Fruit fly (Drosophila melanogaster) whole organism, embryonic: ENCODE measurements around the gene CG33986.

ENCODE experiments used
- BEAF-32 ChIP-seq: fragments of 200-800 bp; sonication (Bioruptor generic); optimal IDR thresholded peaks from 3 replicates; lab custom pipeline; 2017; ENCODE audit warnings: missing biosample characterization, missing genetic modification characterization, mild to moderate bottlenecking, moderate library complexity, missing genetic modification reagents
- Bdp1 ChIP-seq: fragments of 200-800 bp; sonication (Bioruptor generic); optimal IDR thresholded peaks from 3 replicates; lab custom pipeline; 2016; ENCODE audit warnings: missing biosample characterization, missing genetic modification characterization
- CG11504 ChIP-seq: fragments of 200-800 bp; sonication (Bioruptor generic); optimal IDR thresholded peaks from 3 replicates; lab custom pipeline; 2019; ENCODE audit warnings: missing biosample characterization, mild to moderate bottlenecking, missing genetic modification characterization, moderate library complexity
- CG11695 ChIP-seq: fragments of 200-800 bp; sonication (Bioruptor generic); IDR thresholded peaks from 3 replicates; pipeline ENCODE4 v1.3.6; 2022; ENCODE audit warnings: missing biosample characterization, missing genetic modification characterization
- CG12744 ChIP-seq: fragments of 200-800 bp; sonication (Bioruptor generic); optimal IDR thresholded peaks from 2 replicates; lab custom pipeline; 2016; ENCODE audit warnings: missing biosample characterization, missing genetic modification characterization
- CG12942 ChIP-seq: fragments of 200-800 bp; sonication (Bioruptor generic); optimal IDR thresholded peaks from 3 replicates; lab custom pipeline; 2016; ENCODE audit warnings: missing biosample characterization, missing genetic modification characterization
- CG13287 ChIP-seq: fragments of 200-800 bp; sonication (Bioruptor generic); IDR thresholded peaks from 2 replicates; pipeline ENCODE4 v1.3.6; 2022; ENCODE audit warnings: missing biosample characterization, missing genetic modification characterization; ENCODE audit not compliant: partially characterized antibody
- CG2199 ChIP-seq: fragments of 200-800 bp; sonication (Bioruptor generic); IDR thresholded peaks from 3 replicates; pipeline ENCODE4 v1.3.6; 2022; ENCODE audit warnings: missing biosample characterization, missing genetic modification characterization
- CG30431 ChIP-seq: fragments of 200-800 bp; sonication (Bioruptor generic); optimal IDR thresholded peaks from 2 replicates; lab custom pipeline; 2017; ENCODE audit warnings: missing biosample characterization, missing genetic modification characterization
- CG3163 ChIP-seq: fragments of 200-800 bp; sonication (Bioruptor generic); optimal IDR thresholded peaks from 3 replicates; lab custom pipeline; 2016; ENCODE audit warnings: missing biosample characterization, missing genetic modification characterization
- CG34376 ChIP-seq: fragments of 200-800 bp; sonication (Bioruptor generic); optimal IDR thresholded peaks from 2 replicates; lab custom pipeline; 2018; ENCODE audit warnings: missing biosample characterization, mild to moderate bottlenecking, missing genetic modification characterization
- CG34422 ChIP-seq: fragments of 200-800 bp; sonication (Bioruptor generic); IDR thresholded peaks from 3 replicates; pipeline ENCODE4 v1.3.6; 2022; ENCODE audit warnings: missing biosample characterization, missing genetic modification characterization
- CG43689 ChIP-seq: fragments of 200-800 bp; sonication (Bioruptor generic); IDR thresholded peaks from 2 replicates; pipeline ENCODE4 v1.3.6; 2022; ENCODE audit warnings: missing biosample characterization, missing genetic modification characterization
- CG6689 ChIP-seq: fragments of 200-800 bp; sonication (Bioruptor generic); IDR thresholded peaks from 2 replicates; pipeline ENCODE4 v1.3.6; 2022; ENCODE audit warnings: missing biosample characterization, missing genetic modification characterization
- CG9727 ChIP-seq: fragments of 200-800 bp; sonication (Bioruptor generic); optimal IDR thresholded peaks from 3 replicates; lab custom pipeline; 2017; ENCODE audit warnings: missing biosample characterization, mild to moderate bottlenecking, missing genetic modification characterization
- Dll ChIP-seq: fragments of 200-800 bp; sonication (Bioruptor generic); IDR thresholded peaks from 4 replicates; pipeline ENCODE4 v1.3.6; 2022; ENCODE audit warnings: missing biosample characterization, missing genetic modification characterization; ENCODE audit not compliant: partially characterized antibody
- Fer1 ChIP-seq: fragments of 200-800 bp; sonication (Bioruptor generic); optimal IDR thresholded peaks from 2 replicates; lab custom pipeline; 2017; ENCODE audit warnings: missing biosample characterization, mild to moderate bottlenecking, missing genetic modification characterization
- HLH4C ChIP-seq: fragments of 200-800 bp; sonication (Bioruptor generic); IDR thresholded peaks from 3 replicates; pipeline ENCODE4 v1.3.6; 2022; ENCODE audit warnings: missing biosample characterization, missing genetic modification characterization; ENCODE audit not compliant: partially characterized antibody
- MTF-1 ChIP-seq: fragments of 200-800 bp; sonication (Bioruptor generic); optimal IDR thresholded peaks from 2 replicates; lab custom pipeline; 2018; ENCODE audit warnings: missing biosample characterization, mild to moderate bottlenecking, missing genetic modification characterization, borderline replicate concordance
- Side ChIP-seq: fragments of 200-800 bp; sonication (Bioruptor generic); optimal IDR thresholded peaks from 2 replicates; lab custom pipeline; 2016; ENCODE audit warnings: missing biosample characterization, missing genetic modification characterization
- Tbp ChIP-seq: fragments of >200 bp; optimal IDR thresholded peaks from 2 replicates; lab custom pipeline; 2018; ENCODE audit warnings: missing biosample characterization, missing genetic modification characterization
- Vsx1 ChIP-seq: fragments of 200-800 bp; sonication (Bioruptor generic); optimal IDR thresholded peaks from 2 replicates; lab custom pipeline; 2017; ENCODE audit warnings: missing biosample characterization, mild to moderate bottlenecking, missing genetic modification characterization, missing genetic modification reagents
- al ChIP-seq: fragments of 200-800 bp; sonication (Bioruptor generic); IDR thresholded peaks from 2 replicates; pipeline ENCODE4 v1.3.6; 2022; ENCODE audit warnings: missing biosample characterization, missing genetic modification characterization
- bsh ChIP-seq, 2 experiments: fragments of 200-800 bp; sonication (Bioruptor generic); optimal IDR thresholded peaks; 2 replicates each; lab custom pipeline; 2017 to 2018; ENCODE audit warnings: mild to moderate bottlenecking in 2 of 2, missing biosample characterization in 2 of 2, missing genetic modification characterization in 2 of 2, moderate library complexity in 1 of 2
- cas ChIP-seq: fragments of 200-800 bp; sonication (Bioruptor generic); IDR thresholded peaks from 2 replicates; pipeline ENCODE4 v1.3.6; 2022; ENCODE audit warnings: missing biosample characterization, missing genetic modification characterization
- caup ChIP-seq: fragments of 200-800 bp; sonication (Bioruptor generic); optimal IDR thresholded peaks from 3 replicates; lab custom pipeline; 2017; ENCODE audit warnings: missing biosample characterization, mild to moderate bottlenecking, missing genetic modification characterization, moderate library complexity; ENCODE audit not compliant: severe bottlenecking
- chinmo ChIP-seq: fragments of 200-800 bp; sonication (Bioruptor generic); IDR thresholded peaks from 4 replicates; pipeline ENCODE4 v1.3.6; 2022; ENCODE audit warnings: missing biosample characterization, missing genetic modification characterization; ENCODE audit not compliant: partially characterized antibody
- chm ChIP-seq: fragments of 200-800 bp; sonication (Bioruptor generic); IDR thresholded peaks from 2 replicates; pipeline ENCODE4 v1.3.6; 2022; ENCODE audit warnings: missing biosample characterization, missing genetic modification characterization
- chn ChIP-seq: fragments of 200-800 bp; sonication (Bioruptor generic); optimal IDR thresholded peaks from 2 replicates; lab custom pipeline; 2016; ENCODE audit warnings: missing biosample characterization, missing genetic modification characterization
- crp ChIP-seq, 2 experiments: fragments of 200-800 bp; sonication (Bioruptor generic); optimal IDR thresholded peaks; 2 replicates in 1 of 2; 3 replicates in 1 of 2; lab custom pipeline; 2017; ENCODE audit warnings: missing biosample characterization in 2 of 2, missing genetic modification characterization in 2 of 2, mild to moderate bottlenecking in 1 of 2, moderate library complexity in 1 of 2
- da ChIP-seq: fragments of 200-800 bp; sonication (Bioruptor generic); optimal IDR thresholded peaks from 2 replicates; lab custom pipeline; 2016; ENCODE audit warnings: missing biosample characterization, missing genetic modification characterization
- dmrt11E ChIP-seq: fragments of 200-800 bp; sonication (Bioruptor generic); optimal IDR thresholded peaks from 3 replicates; lab custom pipeline; 2018; ENCODE audit warnings: missing biosample characterization, mild to moderate bottlenecking, missing genetic modification characterization, moderate library complexity
- ftz-f1 ChIP-seq: fragments of 200-800 bp; sonication (Bioruptor generic); optimal IDR thresholded peaks from 2 replicates; lab custom pipeline; 2016; ENCODE audit warnings: missing biosample characterization, missing genetic modification characterization
- hb ChIP-seq: fragments of 200-800 bp; sonication (Bioruptor generic); IDR thresholded peaks from 3 replicates; pipeline ENCODE4 v1.3.6; 2022; ENCODE audit warnings: missing biosample characterization, missing genetic modification characterization; ENCODE audit not compliant: partially characterized antibody
- klu ChIP-seq: fragments of 200-800 bp; sonication (Bioruptor generic); IDR thresholded peaks from 2 replicates; pipeline ENCODE4 v1.3.6; 2022; ENCODE audit warnings: missing biosample characterization, missing genetic modification characterization
- kni ChIP-seq: fragments of 200-800 bp; sonication (Bioruptor generic); optimal IDR thresholded peaks from 3 replicates; lab custom pipeline; 2017; ENCODE audit warnings: mild to moderate bottlenecking, missing biosample characterization, missing genetic modification reagents, missing genetic modification characterization
- lola ChIP-seq, 3 experiments: fragments of >200 bp in 2 of 3; fragments of 200-800 bp in 1 of 3; sonication (Bioruptor generic) in 1 of 3; optimal IDR thresholded peaks; 2 replicates each; lab custom pipeline; 2017 to 2019; ENCODE audit warnings: missing biosample characterization in 3 of 3, missing genetic modification characterization in 3 of 3, mild to moderate bottlenecking in 1 of 3, moderate library complexity in 1 of 3
- mld ChIP-seq: fragments of 200-800 bp; sonication (Bioruptor generic); IDR thresholded peaks from 3 replicates; pipeline ENCODE4 v1.3.6; 2022; ENCODE audit warnings: missing biosample characterization, missing genetic modification characterization; ENCODE audit not compliant: partially characterized antibody
- nerfin-2 ChIP-seq: fragments of 200-800 bp; sonication (Bioruptor generic); IDR thresholded peaks from 2 replicates; pipeline ENCODE4 v1.3.6; 2022; ENCODE audit warnings: missing biosample characterization, missing genetic modification characterization; ENCODE audit not compliant: partially characterized antibody
- pho ChIP-seq: fragments of 200-800 bp; sonication (Bioruptor generic); optimal IDR thresholded peaks from 2 replicates; lab custom pipeline; 2016; ENCODE audit warnings: missing biosample characterization, missing genetic modification characterization
- rib ChIP-seq: fragments of 200-800 bp; sonication (Bioruptor generic); IDR thresholded peaks from 2 replicates; pipeline ENCODE4 v1.3.6; 2022; ENCODE audit warnings: missing biosample characterization, missing genetic modification characterization
- run ChIP-seq: fragments of 200-800 bp; sonication (Bioruptor generic); optimal IDR thresholded peaks from 3 replicates; lab custom pipeline; 2018; ENCODE audit warnings: missing biosample characterization, mild to moderate bottlenecking, missing genetic modification characterization
- scrt ChIP-seq: fragments of 200-800 bp; sonication (Bioruptor generic); optimal IDR thresholded peaks from 2 replicates; lab custom pipeline; 2018; ENCODE audit warnings: missing biosample characterization, mild to moderate bottlenecking, missing genetic modification characterization, moderate library complexity
- sens-2 ChIP-seq: fragments of 200-800 bp; sonication (Bioruptor generic); IDR thresholded peaks from 2 replicates; pipeline ENCODE4 v1.3.6; 2022; ENCODE audit warnings: missing biosample characterization, missing genetic modification characterization
- seq ChIP-seq: fragments of 200-800 bp; sonication (Bioruptor generic); IDR thresholded peaks from 2 replicates; pipeline ENCODE4 v1.3.6; 2022; ENCODE audit warnings: missing biosample characterization, missing genetic modification characterization
- slp2 ChIP-seq: fragments of 200-800 bp; sonication (Bioruptor generic); optimal IDR thresholded peaks from 2 replicates; lab custom pipeline; 2016; ENCODE audit warnings: missing biosample characterization, missing genetic modification characterization
- sug ChIP-seq: fragments of 200-800 bp; optimal IDR thresholded peaks from 2 replicates; lab custom pipeline; 2019; ENCODE audit warnings: missing biosample characterization, mild to moderate bottlenecking, missing genetic modification characterization, moderate library complexity
- tna ChIP-seq: fragments of 200-800 bp; sonication (Bioruptor generic); IDR thresholded peaks from 2 replicates; pipeline ENCODE4 v1.3.6; 2022; ENCODE audit warnings: missing biosample characterization, missing genetic modification characterization; ENCODE audit not compliant: partially characterized antibody
- wek ChIP-seq: fragments of 200-800 bp; sonication (Bioruptor generic); optimal IDR thresholded peaks from 3 replicates; lab custom pipeline; 2018; ENCODE audit warnings: missing biosample characterization, mild to moderate bottlenecking, missing genetic modification characterization, moderate library complexity

The CG33986 gene

DNA sequence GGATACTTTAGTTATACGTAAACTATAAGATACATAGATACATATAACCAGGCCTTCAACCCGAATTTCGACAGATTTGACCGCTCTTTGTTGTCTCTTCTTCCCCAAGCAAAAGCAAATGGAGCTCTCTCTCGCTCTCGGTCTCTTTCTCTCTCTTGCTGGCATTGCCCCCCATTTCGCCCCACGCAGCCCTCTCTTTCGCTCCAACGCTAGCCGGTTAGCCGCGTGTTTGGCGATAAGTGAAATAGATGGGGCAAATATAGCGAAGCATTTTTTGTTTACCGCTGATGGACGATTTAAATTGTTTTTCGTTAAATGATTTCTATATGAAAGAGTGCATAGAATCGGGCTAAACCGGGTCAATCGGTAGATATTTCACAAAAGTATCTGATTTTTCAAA is 10.6 kb downstream of the CG33986 start (continued):
- TF ChIP-seq mld (GFP tag; lab: Robert Waterston, UW) = no peak
- TF ChIP-seq run (tag; lab: Kevin White, UChicago) = no peak
- peak; percentile 84 for TF ChIP-seq chn (GFP tag; lab: Kevin White, UChicago)
- TF ChIP-seq scrt (GFP tag; lab: Kevin White, UChicago) = peak; percentile 21
- peak; percentile 87 for TF ChIP-seq rib (GFP tag; lab: Robert Waterston, UW)
- peak; percentile 40; the same call in 1 of the 3 replicates for TF ChIP-seq CG2199 (GFP tag; lab: Robert Waterston, UW)
- TF ChIP-seq caup (GFP tag; lab: Kevin White, UChicago) = no peak
- TF ChIP-seq sug (tag; lab: Kevin White, UChicago) = peak; percentile 66
- TF ChIP-seq klu (GFP tag; lab: Robert Waterston, UW) = no peak
- no peak for TF ChIP-seq Tbp (GFP tag; lab: Kevin White, UChicago)
- TF ChIP-seq hb (GFP tag; lab: Robert Waterston, UW) = no peak
- TF ChIP-seq Side (GFP tag; lab: Kevin White, UChicago) = peak; percentile 11
- peak; percentile 11; the same call in 1 of the 2 replicates for TF ChIP-seq tna (GFP tag; lab: Robert Waterston, UW)
- TF ChIP-seq Dll (GFP tag; lab: Robert Waterston, UW) = peak; percentile 61
- TF ChIP-seq CG34376 (GFP tag; lab: Kevin White, UChicago) = peak; percentile 48
- TF ChIP-seq CG11695 (GFP tag; lab: Robert Waterston, UW) = peak; percentile 26; the same call in 1 of the 3 replicates
- TF ChIP-seq CG6689 (GFP tag; lab: Robert Waterston, UW) = no peak
- TF ChIP-seq cas (GFP tag; lab: Robert Waterston, UW) = no peak
- TF ChIP-seq CG30431 (GFP tag; lab: Kevin White, UChicago) = no peak
- no peak for TF ChIP-seq BEAF-32 (GFP tag; lab: Kevin White, UChicago)
- no peak for TF ChIP-seq pho (GFP tag; lab: Kevin White, UChicago)
- TF ChIP-seq chinmo (GFP tag; lab: Robert Waterston, UW) = peak; percentile 82; the same call in 3 of the 4 replicates
- TF ChIP-seq CG12744 (GFP tag; lab: Kevin White, UChicago) = no peak
- no peak for TF ChIP-seq nerfin-2 (GFP tag; lab: Robert Waterston, UW)
- TF ChIP-seq MTF-1 (GFP tag; lab: Kevin White, UChicago) = peak; percentile 13
- TF ChIP-seq lola (GFP tag; optimal IDR thresholded peaks at IDR 0.05; lab: Kevin White, UChicago) = no peak
- no peak for TF ChIP-seq sens-2
- 0 out of 3 replicates have a peak, but pooled peaks have one; percentile 7 for TF ChIP-seq HLH4C (GFP tag; lab: Robert Waterston, UW)
- TF ChIP-seq wek = peak; percentile 50
- no peak for TF ChIP-seq CG43689 (GFP tag; lab: Robert Waterston, UW)
- peak; percentile 94; the same call in 2 of the 3 replicates for TF ChIP-seq CG34422 (GFP tag; lab: Robert Waterston, UW)
- peak; percentile 22; the same call in 1 of the 2 replicates for TF ChIP-seq chm (GFP tag; lab: Robert Waterston, UW)
- TF ChIP-seq CG13287 = peak; percentile 68
- TF ChIP-seq ftz-f1 = peak; percentile 86
- no peak for TF ChIP-seq CG9727 (GFP tag; lab: Kevin White, UChicago)
- TF ChIP-seq CG11504 (tag; lab: Kevin White, UChicago) = no peak
- TF ChIP-seq crp (GFP tag; optimal IDR thresholded peaks at IDR 0.05; lab: Kevin White, UChicago) = peak in 1 of 2 experiments; percentile 20
- peak in 1 of 2 experiments; percentile 34 for TF ChIP-seq bsh (GFP tag; optimal IDR thresholded peaks at IDR 0.05; lab: Kevin White, UChicago)
- TF ChIP-seq CG12942 (GFP tag; lab: Kevin White, UChicago) = no peak
- TF ChIP-seq al (GFP tag; lab: Robert Waterston, UW) = no peak
- peak; percentile 88 for TF ChIP-seq CG3163 (GFP tag; lab: Kevin White, UChicago)
- TF ChIP-seq da (GFP tag; lab: Kevin White, UChicago) = no peak
- no peak for TF ChIP-seq dmrt11E
- TF ChIP-seq Vsx1 (GFP tag; lab: Kevin White, UChicago) = peak; percentile 88
- peak; percentile 12 for TF ChIP-seq Fer1
- TF ChIP-seq kni (GFP tag; lab: Kevin White, UChicago) = no peak
- TF ChIP-seq Bdp1 (GFP tag; lab: Kevin White, UChicago) = no peak
- no peak for TF ChIP-seq slp2
- TF ChIP-seq seq = no peak; the same call in 1 of the 2 replicates
